Fruit fly (Drosophila melanogaster): ENCODE data around the gene CG17192.

- no peak for TF ChIP-seq psq (optimal IDR thresholded peaks at IDR 0.05)
- no peak for TF ChIP-seq CG8478 (optimal IDR thresholded peaks at IDR 0.05)
Measured at dm6 chr3R:27067362-27067761, 49.3 kb upstream of the CG17192 start.

Data from whole organism.